Fruit fly (Drosophila melanogaster): ENCODE data around the gene Snoo.

The Snoo gene

DNA sequence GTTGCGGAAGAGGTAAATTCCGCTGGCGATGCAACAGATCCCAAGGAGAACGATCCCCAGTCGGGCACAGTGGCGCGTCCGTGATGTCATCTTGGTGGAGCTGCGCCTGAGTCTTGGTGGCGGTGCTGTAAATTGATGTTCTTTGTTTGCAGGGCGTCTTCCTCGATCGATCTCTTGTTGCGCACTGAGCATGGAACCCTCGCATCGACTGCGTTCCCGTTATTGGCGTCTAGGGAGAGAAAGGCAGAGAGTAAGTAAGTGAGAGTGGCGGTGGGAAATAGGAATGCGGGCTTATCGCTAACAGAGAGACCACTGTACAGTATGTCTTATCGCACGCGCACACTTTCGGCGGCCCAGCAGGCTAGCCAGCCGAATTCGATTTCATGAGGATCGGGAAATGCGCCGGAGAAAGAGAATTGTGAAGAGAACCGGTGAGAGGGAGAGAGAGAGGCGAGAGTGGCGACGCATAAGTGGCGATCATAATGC lies 7.4 kb upstream of the Snoo start (continued):
- TF ChIP-seq CG6654 (GFP tag; optimal IDR thresholded peaks at IDR 0.05): no peak
- no peak for TF ChIP-seq Ssrp (tag; optimal IDR thresholded peaks at IDR 0.05)
- no peak for TF ChIP-seq HLH3B (GFP tag; IDR thresholded peaks at IDR 0.05)
- TF ChIP-seq pzg (GFP tag; optimal IDR thresholded peaks at IDR 0.05): no peak
- no peak for TF ChIP-seq Hr51 (GFP tag; optimal IDR thresholded peaks at IDR 0.05)
- TF ChIP-seq CG8924 (tag; optimal IDR thresholded peaks at IDR 0.05): no peak
- no peak for TF ChIP-seq pita (GFP tag; optimal IDR thresholded peaks at IDR 0.05)
- 0 out of 3 replicates have a peak, but pooled peaks have one; percentile 55 for TF ChIP-seq CG2199 (GFP tag; IDR thresholded peaks at IDR 0.05)
- no peak for TF ChIP-seq gce (GFP tag; IDR thresholded peaks at IDR 0.05)
- TF ChIP-seq Blimp-1 (GFP tag; optimal IDR thresholded peaks at IDR 0.05): peak; percentile 82
- no peak for TF ChIP-seq CG12391 (tag; optimal IDR thresholded peaks at IDR 0.05)
- TF ChIP-seq ac (GFP tag; optimal IDR thresholded peaks at IDR 0.05): no peak
- TF ChIP-seq Hmr (GFP tag; optimal IDR thresholded peaks at IDR 0.05): no peak
- peak; percentile 48 for TF ChIP-seq D19A (tag; optimal IDR thresholded peaks at IDR 0.05)
- TF ChIP-seq klu (GFP tag; IDR thresholded peaks at IDR 0.05): no peak
- 0 out of 2 replicates have a peak, but pooled peaks have one; percentile 17 for TF ChIP-seq sob (GFP tag; IDR thresholded peaks at IDR 0.05)
- TF ChIP-seq CG12104 (GFP tag; optimal IDR thresholded peaks at IDR 0.05): no peak
- no peak for TF ChIP-seq crc (GFP tag; optimal IDR thresholded peaks at IDR 0.05)
- no peak for TF ChIP-seq CG11093 (GFP tag; IDR thresholded peaks at IDR 0.05)
- no peak for TF ChIP-seq cato (GFP tag; optimal IDR thresholded peaks at IDR 0.05; ENCODE audit: borderline replicate concordance)
- TF ChIP-seq CG13123 (GFP tag; optimal IDR thresholded peaks at IDR 0.05): no peak
- TF ChIP-seq vvl (GFP tag; IDR thresholded peaks at IDR 0.05): no peak
- TF ChIP-seq Pdp1 (GFP tag; optimal IDR thresholded peaks at IDR 0.05): peak in 1 of 2 experiments; percentile 5
- no peak for TF ChIP-seq Lhr (GFP tag; optimal IDR thresholded peaks at IDR 0.05)
- TF ChIP-seq dpn (GFP tag; optimal IDR thresholded peaks at IDR 0.05): no peak
- TF ChIP-seq CG2120 (GFP tag; optimal IDR thresholded peaks at IDR 0.05): no peak
- peak; percentile 11 for TF ChIP-seq CG10543 (GFP tag; optimal IDR thresholded peaks at IDR 0.05)
- TF ChIP-seq wdn (GFP tag; IDR thresholded peaks at IDR 0.05): no peak
- TF ChIP-seq CG6765 (GFP tag; optimal IDR thresholded peaks at IDR 0.05): no peak
- peak; percentile 30; the same call in 1 of the 4 replicates for TF ChIP-seq Dll (GFP tag; IDR thresholded peaks at IDR 0.05; ENCODE audit: partially characterized antibody)
- no peak for TF ChIP-seq Hr78 (GFP tag; optimal IDR thresholded peaks at IDR 0.05)
- no peak for TF ChIP-seq CG8765 (GFP tag; IDR thresholded peaks at IDR 0.05)
- no peak for TF ChIP-seq CG15696 (tag; optimal IDR thresholded peaks at IDR 0.05)
- peak; percentile 3 for TF ChIP-seq dm (GFP tag; optimal IDR thresholded peaks at IDR 0.05)
- TF ChIP-seq sna (GFP tag; IDR thresholded peaks at IDR 0.05; ENCODE audit: partially characterized antibody): peak; percentile 46; the same call in 1 of the 2 replicates
- TF ChIP-seq Deaf1 (tag; optimal IDR thresholded peaks at IDR 0.05): peak; percentile 82
- no peak for TF ChIP-seq dmrt99B (tag; optimal IDR thresholded peaks at IDR 0.05)
- no peak for TF ChIP-seq da (GFP tag; optimal IDR thresholded peaks at IDR 0.05)
- TF ChIP-seq CG3163 (GFP tag; optimal IDR thresholded peaks at IDR 0.05): peak; percentile 80
- TF ChIP-seq B-H1 (GFP tag; IDR thresholded peaks at IDR 0.05): no peak
- no peak for TF ChIP-seq tin (GFP tag; optimal IDR thresholded peaks at IDR 0.05)
- TF ChIP-seq CG31224 (GFP tag; IDR thresholded peaks at IDR 0.05): no peak
- TF ChIP-seq ab (GFP tag; optimal IDR thresholded peaks at IDR 0.05): no peak
- TF ChIP-seq CG10462 (GFP tag; optimal IDR thresholded peaks at IDR 0.05): peak; percentile 69
- TF ChIP-seq cwo (GFP tag; optimal IDR thresholded peaks at IDR 0.05): no peak
- no peak for TF ChIP-seq CG12155 (GFP tag; optimal IDR thresholded peaks at IDR 0.05)
- TF ChIP-seq gcm (GFP tag; optimal IDR thresholded peaks at IDR 0.05): peak; percentile 89
- no peak for TF ChIP-seq CG2202 (tag; optimal IDR thresholded peaks at IDR 0.05)
- no peak for TF ChIP-seq Stat92E (GFP tag; optimal IDR thresholded peaks at IDR 0.05)
- TF ChIP-seq pho (GFP tag; optimal IDR thresholded peaks at IDR 0.05): no peak

All from whole organism, embryonic.